Worm (Caenorhabditis elegans) whole organism, L4/young adult: Measurements from ENCODE around the gene C38D4.7.

Experiments
- W03F9.2 ChIP-seq: fragments of 150-350 bp; optimal IDR thresholded peaks from 2 replicates; lab custom pipeline; 2014; ENCODE audit warnings: missing biosample characterization, missing genetic modification characterization
- dao-5 ChIP-seq: sonication (generic microtip); optimal IDR thresholded peaks from 2 replicates; lab custom pipeline; 2016; ENCODE audit warnings: missing genotype, missing genetic modification characterization, moderate library complexity, missing compliant biosample characterization
- him-1 ChIP-seq: sonication (generic microtip); optimal IDR thresholded peaks from 2 replicates; lab custom pipeline; 2016; ENCODE audit warnings: missing genotype, missing genetic modification reagents, missing genetic modification characterization, missing compliant biosample characterization

DNA sequence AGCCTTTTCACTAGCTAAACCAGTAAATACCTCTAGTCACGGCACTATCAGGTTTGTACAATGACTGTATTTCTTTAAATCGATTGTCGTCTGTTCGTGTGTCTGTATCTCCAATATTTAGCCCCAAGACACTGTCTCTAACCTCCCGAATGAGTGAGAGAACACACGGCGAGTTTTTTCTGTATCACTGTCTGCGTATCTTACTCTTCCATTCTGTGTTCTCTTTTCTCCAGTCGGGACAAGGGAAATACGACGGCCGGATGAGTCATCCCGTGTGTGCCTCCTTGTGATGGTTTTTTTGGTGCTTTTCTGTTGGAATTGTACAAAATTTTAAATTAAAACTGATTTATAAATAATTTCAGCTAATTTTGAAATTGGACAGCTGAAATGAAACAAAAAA lies 15.1 kb downstream of the C38D4.7 start:
- TF ChIP-seq W03F9.2 (tag; lab: Kevin White, UChicago) = peak; percentile 33
- TF ChIP-seq him-1 (tag; lab: Kevin White, UChicago) = no peak
- no peak for TF ChIP-seq dao-5
